Worm (Caenorhabditis elegans) whole organism, L1 larva: ENCODE measurements around the gene nlp-26.

Source experiments
- C34B4.2 ChIP-seq: sonication (generic microtip); optimal IDR thresholded peaks from 2 replicates; lab custom pipeline; 2017; ENCODE audit warnings: mild to moderate bottlenecking, missing genetic modification characterization, missing compliant biosample characterization
- F16B12.6 ChIP-seq: fragments of 150-350 bp; optimal IDR thresholded peaks from 2 replicates; lab custom pipeline; 2014; ENCODE audit warnings: missing biosample characterization, missing genetic modification characterization
- Y116A8C.19 ChIP-seq: sonication (generic microtip); optimal IDR thresholded peaks from 2 replicates; lab custom pipeline; 2016; ENCODE audit warnings: missing compliant biosample characterization, missing genetic modification characterization, borderline replicate concordance
- alr-1 ChIP-seq: fragments of 200-800 bp; sonication (Bioruptor generic); optimal IDR thresholded peaks from 2 replicates; lab custom pipeline; 2018; ENCODE audit warnings: borderline replicate concordance, mild to moderate bottlenecking, missing genetic modification characterization, missing compliant biosample characterization
- aly-2 ChIP-seq: fragments of 150-350 bp; optimal IDR thresholded peaks from 2 replicates; lab custom pipeline; 2014; ENCODE audit warnings: missing biosample characterization, missing genetic modification characterization
- ama-1 ChIP-seq: fragments of 150-350 bp; optimal IDR thresholded peaks from 2 replicates; lab custom pipeline; 2014
- blmp-1 ChIP-seq: fragments of 150-350 bp; optimal IDR thresholded peaks from 2 replicates; lab custom pipeline; 2014; ENCODE audit warnings: missing biosample characterization, missing genetic modification characterization
- ceh-63 ChIP-seq: fragments of 200-800 bp; sonication (Bioruptor generic); optimal IDR thresholded peaks from 2 replicates; lab custom pipeline; 2018; ENCODE audit warnings: mild to moderate bottlenecking, missing genetic modification characterization, missing compliant biosample characterization
- ceh-8 ChIP-seq: fragments of 200-800 bp; sonication (Bioruptor generic); optimal IDR thresholded peaks from 2 replicates; lab custom pipeline; 2018; ENCODE audit warnings: mild to moderate bottlenecking, missing genetic modification characterization, moderate library complexity, missing compliant biosample characterization
- ceh-88 ChIP-seq: fragments of 200-800 bp; sonication (Bioruptor generic); IDR thresholded peaks from 2 replicates; pipeline ENCODE4 v1.3.6; 2022; ENCODE audit warnings: missing genetic modification characterization, missing compliant biosample characterization
- ces-1 ChIP-seq: fragments of 150-350 bp; optimal IDR thresholded peaks from 2 replicates; lab custom pipeline; 2014; ENCODE audit warnings: missing biosample characterization, missing genetic modification reagents, missing genetic modification characterization
- dpl-1 ChIP-seq, 3 experiments: fragments of 150-350 bp in 2 of 3; sonication (generic microtip) in 1 of 3; optimal IDR thresholded peaks; 2 replicates each; lab custom pipeline; 2014 to 2017; ENCODE audit warnings: missing biosample characterization in 3 of 3, missing genetic modification characterization in 3 of 3, missing genetic modification reagents in 3 of 3
- efl-1 ChIP-seq, 4 experiments: fragments of 150-350 bp; optimal IDR thresholded peaks in 3 of 4; peaks in 1 of 4; 1 replicate in 1 of 4; 2 replicates in 3 of 4; lab custom pipeline; 2014; ENCODE audit warnings: missing biosample characterization in 2 of 4, missing genetic modification characterization in 2 of 4, missing genetic modification reagents in 2 of 4
- efl-3 ChIP-seq: fragments of 200-800 bp; sonication (Bioruptor generic); optimal IDR thresholded peaks from 2 replicates; lab custom pipeline; 2018; ENCODE audit warnings: mild to moderate bottlenecking, missing genetic modification characterization, missing compliant biosample characterization
- egl-13 ChIP-seq: sonication (generic microtip); optimal IDR thresholded peaks from 2 replicates; lab custom pipeline; 2016; ENCODE audit warnings: missing genotype, missing genetic modification reagents, missing genetic modification characterization, missing compliant biosample characterization
- egl-27 ChIP-seq, 2 experiments: fragments of 150-350 bp in 1 of 2; sonication (generic microtip); optimal IDR thresholded peaks; 3 replicates each; lab custom pipeline; 2017 to 2018; ENCODE audit warnings: missing biosample characterization in 2 of 2, missing genetic modification characterization in 2 of 2, missing genetic modification reagents in 2 of 2
- elt-3 ChIP-seq, 6 experiments: fragments of 150-350 bp in 1 of 6; sonication (generic microtip); optimal IDR thresholded peaks; 2 replicates each; lab custom pipeline; 2017 to 2018; ENCODE audit warnings: missing biosample characterization in 6 of 6, missing genetic modification characterization in 6 of 6, inconsistent platforms in 1 of 6
- fkh-10 ChIP-seq: sonication (generic microtip); optimal IDR thresholded peaks from 2 replicates; lab custom pipeline; 2017; ENCODE audit warnings: missing biosample characterization, missing genetic modification reagents, missing genetic modification characterization
- fkh-4 ChIP-seq: sonication (generic microtip); optimal IDR thresholded peaks from 2 replicates; lab custom pipeline; 2016; ENCODE audit warnings: missing compliant biosample characterization, missing genetic modification characterization, borderline replicate concordance
- fkh-8 ChIP-seq: sonication (generic microtip); optimal IDR thresholded peaks from 2 replicates; lab custom pipeline; 2016; ENCODE audit warnings: mild to moderate bottlenecking, missing genetic modification characterization, missing compliant biosample characterization
- hlh-4 ChIP-seq: sonication (generic microtip); optimal IDR thresholded peaks from 2 replicates; lab custom pipeline; 2016; ENCODE audit warnings: mild to moderate bottlenecking, missing genetic modification characterization, missing compliant biosample characterization
- irx-1 ChIP-seq: sonication (generic microtip); optimal IDR thresholded peaks from 2 replicates; lab custom pipeline; 2016; ENCODE audit warnings: missing genetic modification characterization, missing compliant biosample characterization
- isw-1 ChIP-seq: fragments of 200-800 bp; sonication (Bioruptor generic); IDR thresholded peaks from 2 replicates; pipeline ENCODE4 v1.3.6; 2022; ENCODE audit warnings: missing genetic modification characterization, missing compliant biosample characterization
- jun-1 ChIP-seq: fragments of 150-350 bp; optimal IDR thresholded peaks from 2 replicates; lab custom pipeline; 2014; ENCODE audit warnings: missing biosample characterization, missing genetic modification reagents, missing genetic modification characterization
- lin-13 ChIP-seq: fragments of 150-350 bp; optimal IDR thresholded peaks from 2 replicates; lab custom pipeline; 2014; ENCODE audit warnings: missing biosample characterization, missing genetic modification reagents, missing genetic modification characterization
- lin-15B ChIP-seq: fragments of 150-350 bp; sonication (generic microtip); optimal IDR thresholded peaks from 3 replicates; lab custom pipeline; 2014; ENCODE audit warnings: missing biosample characterization, missing genetic modification characterization
- lin-35 ChIP-seq, 2 experiments: fragments of 150-350 bp; optimal IDR thresholded peaks; 2 replicates each; lab custom pipeline; 2014; ENCODE audit warnings: missing biosample characterization in 2 of 2, missing genetic modification characterization in 2 of 2, missing genetic modification reagents in 2 of 2
- mab-9 ChIP-seq: fragments of 200-800 bp; sonication (Bioruptor generic); IDR thresholded peaks from 2 replicates; pipeline ENCODE4 v1.3.6; 2022; ENCODE audit warnings: missing genetic modification reagents, missing genetic modification characterization, missing compliant biosample characterization
- mep-1 ChIP-seq: fragments of 150-350 bp; optimal IDR thresholded peaks from 2 replicates; lab custom pipeline; 2014; ENCODE audit warnings: missing biosample characterization, missing genetic modification characterization
- nhr-11 ChIP-seq: fragments of 150-350 bp; optimal IDR thresholded peaks from 2 replicates; lab custom pipeline; 2014; ENCODE audit warnings: missing biosample characterization, missing genetic modification characterization
- nhr-19 ChIP-seq: fragments of 200-800 bp; sonication (Bioruptor generic); conservative IDR thresholded peaks from 2 replicates; pipeline ENCODE4 v1.3.6; 2022; ENCODE audit warnings: missing genetic modification characterization, missing compliant biosample characterization
- nhr-20 ChIP-seq: sonication (generic microtip); optimal IDR thresholded peaks from 2 replicates; lab custom pipeline; 2016; ENCODE audit warnings: mild to moderate bottlenecking, missing genetic modification characterization, missing compliant biosample characterization
- nhr-237 ChIP-seq: fragments of 150-350 bp; optimal IDR thresholded peaks from 2 replicates; lab custom pipeline; 2014; ENCODE audit warnings: missing biosample characterization, missing genetic modification characterization
- nhr-28 ChIP-seq: fragments of 150-350 bp; optimal IDR thresholded peaks from 2 replicates; lab custom pipeline; 2014; ENCODE audit warnings: missing biosample characterization, missing genetic modification characterization
- nhr-84 ChIP-seq: sonication (generic microtip); optimal IDR thresholded peaks from 2 replicates; lab custom pipeline; 2017; ENCODE audit warnings: missing biosample characterization, missing genetic modification characterization
- nhr-85 ChIP-seq: sonication (generic microtip); peaks from one replicate; lab custom pipeline; 2016; ENCODE audit warnings: missing genetic modification characterization, inconsistent platforms, missing compliant biosample characterization
- pqm-1 ChIP-seq: sonication (generic microtip); optimal IDR thresholded peaks from 3 replicates; lab custom pipeline; 2017; ENCODE audit warnings: missing biosample characterization, missing genetic modification characterization
- skn-1 ChIP-seq: fragments of 150-350 bp; optimal IDR thresholded peaks from 2 replicates; lab custom pipeline; 2014; ENCODE audit warnings: missing biosample characterization, missing genetic modification characterization
- snu-23 ChIP-seq: sonication (generic microtip); optimal IDR thresholded peaks from 2 replicates; lab custom pipeline; 2016; ENCODE audit warnings: missing genetic modification characterization, missing compliant biosample characterization
- sox-4 ChIP-seq: sonication (generic microtip); optimal IDR thresholded peaks from 2 replicates; lab custom pipeline; 2016; ENCODE audit warnings: missing genetic modification characterization, missing compliant biosample characterization
- sptf-1 ChIP-seq: fragments of 150-350 bp; optimal IDR thresholded peaks from 2 replicates; lab custom pipeline; 2014; ENCODE audit warnings: missing biosample characterization, missing genetic modification characterization
- swsn-7 ChIP-seq: sonication (generic microtip); optimal IDR thresholded peaks from 2 replicates; lab custom pipeline; 2016; ENCODE audit warnings: missing genetic modification characterization, missing compliant biosample characterization
- tbx-2 ChIP-seq: sonication (generic microtip); optimal IDR thresholded peaks from 2 replicates; lab custom pipeline; 2016; ENCODE audit warnings: missing genetic modification characterization, missing compliant biosample characterization
- unc-130 ChIP-seq: fragments of 150-350 bp; optimal IDR thresholded peaks from 2 replicates; lab custom pipeline; 2017; ENCODE audit warnings: missing biosample characterization, missing genetic modification characterization, inconsistent platforms
- unc-30 ChIP-seq: sonication (generic microtip); optimal IDR thresholded peaks from 2 replicates; lab custom pipeline; 2017; ENCODE audit warnings: missing biosample characterization, missing genetic modification characterization
- unc-62 ChIP-seq: fragments of 150-350 bp; optimal IDR thresholded peaks from 2 replicates; lab custom pipeline; 2014; ENCODE audit warnings: missing biosample characterization, missing genetic modification reagents, missing genetic modification characterization
- unc-86 ChIP-seq: sonication (generic microtip); optimal IDR thresholded peaks from 2 replicates; lab custom pipeline; 2016; ENCODE audit warnings: missing genetic modification characterization, missing compliant biosample characterization
- unc-98 ChIP-seq: fragments of 200-800 bp; sonication (Bioruptor generic); IDR thresholded peaks from 2 replicates; pipeline ENCODE4 v1.3.6; 2022; ENCODE audit warnings: missing genetic modification characterization, missing compliant biosample characterization
- vab-15 ChIP-seq: sonication (generic microtip); optimal IDR thresholded peaks from 2 replicates; lab custom pipeline; 2017; ENCODE audit warnings: missing genotype, mild to moderate bottlenecking, missing genetic modification characterization, missing compliant biosample characterization
- zag-1 ChIP-seq: fragments of 150-350 bp; optimal IDR thresholded peaks from 2 replicates; lab custom pipeline; 2014; ENCODE audit warnings: missing biosample characterization, missing genetic modification characterization
- ztf-11 ChIP-seq, 2 experiments: sonication (generic microtip); optimal IDR thresholded peaks; 2 replicates each; lab custom pipeline; 2016 to 2017; ENCODE audit warnings: missing genetic modification characterization in 2 of 2, missing biosample characterization in 1 of 2, missing compliant biosample characterization in 1 of 2
- ztf-4 ChIP-seq: fragments of 150-350 bp; optimal IDR thresholded peaks from 2 replicates; lab custom pipeline; 2014; ENCODE audit warnings: missing biosample characterization, missing genetic modification characterization

Gene nlp-26

ce11 chrV:19643015-19643414 is 29.8 kb downstream of the nlp-26 start (continued):
- TF ChIP-seq skn-1 (tag; lab: Kevin White, UChicago) = peak; percentile 51
- peak; percentile 44 for TF ChIP-seq isw-1 (GFP tag; lab: Robert Waterston, UW)
- TF ChIP-seq fkh-4 = no peak
- no peak for TF ChIP-seq ces-1 (GFP tag; lab: Kevin White, UChicago)
- TF ChIP-seq mab-9 (GFP tag; lab: Robert Waterston, UW) = peak; percentile 68
- no peak for TF ChIP-seq nhr-84 (tag; lab: Kevin White, UChicago)
- peak; percentile 79 for TF ChIP-seq nhr-85 (tag; lab: Kevin White, UChicago)
- TF ChIP-seq alr-1 (tag; lab: Kevin White, UChicago) = no peak
- peak; percentile 69 for TF ChIP-seq fkh-8 (tag; lab: Kevin White, UChicago)
- peak; percentile 67 for TF ChIP-seq F16B12.6 (tag; lab: Kevin White, UChicago)
- TF ChIP-seq nhr-11 = no peak
- TF ChIP-seq nhr-20 (tag; lab: Kevin White, UChicago) = no peak
- no peak for TF ChIP-seq hlh-4 (tag; lab: Kevin White, UChicago)
- TF ChIP-seq dpl-1 (GFP tag; optimal IDR thresholded peaks at IDR 0.05; lab: Kevin White, UChicago) = peak in 2 of 3 experiments; percentile 29 to 40
- peak in 2 of 6 experiments; percentile 21 to 58 for TF ChIP-seq elt-3 (tag; optimal IDR thresholded peaks at IDR 0.05; lab: Kevin White, UChicago)
- no peak for TF ChIP-seq unc-62 (GFP tag; lab: Kevin White, UChicago)
- TF ChIP-seq ceh-8 = peak; percentile 69
- peak; percentile 42 to 54 for TF ChIP-seq lin-35 (GFP tag; optimal IDR thresholded peaks at IDR 0.05; lab: Kevin White, UChicago)
- TF ChIP-seq egl-13 = peak; percentile 77
- peak; percentile 30 to 64 for TF ChIP-seq efl-1 (optimal IDR thresholded peaks at IDR 0.05; lab: Kevin White, UChicago)
- TF ChIP-seq efl-1 (GFP tag; optimal IDR thresholded peaks at IDR 0.05 in 1 of 2; lab: Kevin White, UChicago) = peak; percentile 43 to 95
- no peak for TF ChIP-seq sptf-1
- TF ChIP-seq nhr-28 (tag; lab: Kevin White, UChicago) = no peak
- TF ChIP-seq nhr-19 (GFP tag; lab: Robert Waterston, UW) = peak; percentile 92
- peak; percentile 77 for TF ChIP-seq swsn-7 (tag; lab: Kevin White, UChicago)
- TF ChIP-seq unc-98 (GFP tag; lab: Robert Waterston, UW) = peak; percentile 72
- peak; percentile 81 for TF ChIP-seq snu-23
- peak; percentile 66 for TF ChIP-seq lin-13 (GFP tag; lab: Kevin White, UChicago)
- TF ChIP-seq unc-86 (tag; lab: Kevin White, UChicago) = peak; percentile 62
- peak in 1 of 2 experiments; percentile 64 for TF ChIP-seq ztf-11 (tag; optimal IDR thresholded peaks at IDR 0.05; lab: Kevin White, UChicago)
- no peak for TF ChIP-seq zag-1
- peak; percentile 28 for TF ChIP-seq sox-4 (tag; lab: Kevin White, UChicago)
- TF ChIP-seq fkh-10 (GFP tag; lab: Kevin White, UChicago) = no peak
- TF ChIP-seq vab-15 (tag; lab: Kevin White, UChicago) = peak; percentile 36
- no peak for TF ChIP-seq pqm-1 (tag; lab: Kevin White, UChicago)
- TF ChIP-seq ceh-63 (GFP tag; lab: Kevin White, UChicago) = no peak
- TF ChIP-seq egl-27 (tag; optimal IDR thresholded peaks at IDR 0.05; lab: Kevin White, UChicago) = no peak
- TF ChIP-seq ama-1 (lab: Kevin White, UChicago) = no peak
- peak; percentile 72 for TF ChIP-seq irx-1 (tag; lab: Kevin White, UChicago)
- TF ChIP-seq unc-130 (tag; lab: Kevin White, UChicago) = peak; percentile 7
- TF ChIP-seq C34B4.2 (tag; lab: Kevin White, UChicago) = no peak
- no peak for TF ChIP-seq blmp-1 (tag; lab: Kevin White, UChicago)
- peak; percentile 25 for TF ChIP-seq ztf-4
- TF ChIP-seq efl-3 (GFP tag; lab: Kevin White, UChicago) = no peak
- no peak for TF ChIP-seq aly-2 (tag; lab: Kevin White, UChicago)
- TF ChIP-seq lin-15B = no peak
- peak; percentile 77 for TF ChIP-seq mep-1
- TF ChIP-seq tbx-2 = peak; percentile 76
- TF ChIP-seq jun-1 (tag; lab: Kevin White, UChicago) = peak; percentile 79
- peak; percentile 42 for TF ChIP-seq nhr-237
- TF ChIP-seq ceh-88 (GFP tag; lab: Robert Waterston, UW) = no peak
- no peak for TF ChIP-seq Y116A8C.19
- no peak for TF ChIP-seq unc-30 (tag; lab: Kevin White, UChicago)
- TF ChIP-seq, all 84 proteins: peak for 48
